Fruit fly (Drosophila melanogaster): ENCODE data around the gene Mpp6.

DNA sequence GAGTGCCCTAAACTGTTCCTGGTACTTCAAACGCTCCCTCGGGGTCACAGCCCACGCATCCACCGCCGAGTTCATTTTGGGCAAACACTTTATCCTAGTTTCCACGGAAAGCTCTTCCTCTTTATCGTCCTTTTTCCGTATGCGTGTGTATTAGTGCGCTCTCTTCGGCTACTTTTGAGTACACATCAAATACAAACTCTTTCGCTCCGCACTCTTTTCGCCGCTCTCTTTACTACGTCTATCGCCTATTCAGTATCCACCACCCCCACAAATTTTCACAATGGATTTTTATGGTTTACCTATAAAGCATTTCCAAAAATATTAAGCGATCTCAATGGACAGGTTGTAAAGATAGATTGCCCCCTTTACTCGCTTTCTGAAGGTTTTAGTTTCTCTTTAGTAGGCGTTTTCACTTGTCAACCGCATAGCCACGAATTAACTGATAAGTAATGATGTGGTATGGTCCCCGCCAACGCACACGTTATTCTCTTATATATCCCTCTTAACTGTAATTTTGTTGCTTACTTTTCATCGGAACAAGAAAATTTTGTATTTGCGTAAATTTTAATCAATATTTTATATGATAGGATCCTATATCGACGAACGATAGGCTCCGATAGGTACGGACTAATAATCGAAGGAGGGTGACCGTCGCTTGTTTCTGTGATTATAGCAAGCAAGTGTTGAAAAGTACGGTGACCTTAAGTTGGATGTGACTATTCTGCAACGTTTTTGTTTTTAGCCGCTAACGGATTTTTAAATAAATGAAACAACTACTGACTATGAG, 14.2 kb upstream of the Mpp6 start, which contains the start of gene Dap160:
- TF ChIP-seq h (optimal IDR thresholded peaks at IDR 0.05) (no peak), psq (optimal IDR thresholded peaks at IDR 0.05) (no peak), Myc (optimal IDR thresholded peaks at IDR 0.05) (no peak), insv (optimal IDR thresholded peaks at IDR 0.05) (no peak), Sin3A (optimal IDR thresholded peaks at IDR 0.05) (no peak)
